Worm (Caenorhabditis elegans) whole organism, late embryonic: ENCODE data around the gene Y55D5A.3.

ENCODE experiments used
- ama-1 ChIP-seq: fragments of 150-350 bp; optimal IDR thresholded peaks from 2 replicates; lab custom pipeline; 2014
- ceh-24 ChIP-seq: sonication (generic microtip); optimal IDR thresholded peaks from 2 replicates; lab custom pipeline; 2016; ENCODE audit warnings: mild to moderate bottlenecking, missing genetic modification characterization, missing compliant biosample characterization
- ceh-31 ChIP-seq: sonication (generic microtip); optimal IDR thresholded peaks from 2 replicates; lab custom pipeline; 2016; ENCODE audit warnings: missing genetic modification characterization, missing compliant biosample characterization
- ets-4 ChIP-seq: sonication (generic microtip); optimal IDR thresholded peaks from 2 replicates; lab custom pipeline; 2016; ENCODE audit warnings: missing genetic modification characterization, missing compliant biosample characterization
- fkh-10 ChIP-seq: fragments of 150-350 bp; optimal IDR thresholded peaks from 2 replicates; lab custom pipeline; 2014; ENCODE audit warnings: missing biosample characterization, missing genetic modification reagents, missing genetic modification characterization
- pha-4 ChIP-seq: fragments of 150-350 bp; optimal IDR thresholded peaks from 2 replicates; lab custom pipeline; 2018; ENCODE audit warnings: missing biosample characterization, missing genetic modification reagents, missing genetic modification characterization
- pqm-1 ChIP-seq: sonication (generic microtip); optimal IDR thresholded peaks from 2 replicates; lab custom pipeline; 2016; ENCODE audit warnings: missing genetic modification characterization, missing compliant biosample characterization
- ref-2 ChIP-seq: sonication (generic microtip); optimal IDR thresholded peaks from 2 replicates; lab custom pipeline; 2016; ENCODE audit warnings: missing genetic modification characterization, missing compliant biosample characterization
- sdc-2 ChIP-seq: sonication (generic microtip); optimal IDR thresholded peaks from 2 replicates; lab custom pipeline; 2016; ENCODE audit warnings: missing genotype, missing genetic modification characterization, missing compliant biosample characterization
- sox-2 ChIP-seq: fragments of 200-800 bp; sonication (Bioruptor generic); IDR thresholded peaks from 2 replicates; pipeline ENCODE4 v1.3.6; 2022; ENCODE audit warnings: missing genetic modification reagents, missing genetic modification characterization, missing compliant biosample characterization
- tbx-2 ChIP-seq: sonication (generic microtip); optimal IDR thresholded peaks from 2 replicates; lab custom pipeline; 2016; ENCODE audit warnings: missing genetic modification characterization, missing compliant biosample characterization
- unc-55 ChIP-seq: sonication (generic microtip); optimal IDR thresholded peaks from 2 replicates; lab custom pipeline; 2017; ENCODE audit warnings: missing biosample characterization, missing genetic modification reagents, missing genetic modification characterization
- zip-5 ChIP-seq: sonication (generic microtip); optimal IDR thresholded peaks from 2 replicates; lab custom pipeline; 2016; ENCODE audit warnings: missing genetic modification characterization, missing compliant biosample characterization

DNA sequence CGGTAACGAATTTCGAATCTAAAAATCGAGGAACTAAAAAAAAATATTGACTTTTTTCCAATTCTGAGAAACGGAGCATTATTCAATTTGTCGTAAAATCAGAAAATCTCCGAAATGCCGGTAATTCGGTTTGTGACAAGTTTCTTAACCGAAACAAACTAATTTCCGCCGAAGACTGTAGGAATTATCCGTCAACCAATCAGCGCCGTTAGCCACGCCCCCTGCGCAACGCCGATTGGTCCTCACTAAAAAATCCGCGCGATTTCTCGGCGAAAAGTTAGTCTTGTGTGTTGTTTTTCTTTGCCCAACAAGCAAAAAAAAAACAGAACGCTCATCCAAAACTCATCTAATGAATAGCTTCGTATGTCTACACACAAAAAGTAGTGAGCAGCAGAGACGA is 44.4 kb upstream of the Y55D5A.3 start:
- TF ChIP-seq sdc-2 (tag; lab: Kevin White, UChicago): no peak
- TF ChIP-seq pqm-1 (tag; lab: Kevin White, UChicago): no peak
- no peak for TF ChIP-seq ref-2
- TF ChIP-seq ceh-24 (tag; lab: Kevin White, UChicago): no peak
- no peak for TF ChIP-seq sox-2
- no peak for TF ChIP-seq ets-4 (tag; lab: Kevin White, UChicago)
- no peak for TF ChIP-seq fkh-10 (GFP tag; lab: Kevin White, UChicago)
- TF ChIP-seq ceh-31: no peak
- TF ChIP-seq tbx-2 (tag; lab: Kevin White, UChicago): no peak
- no peak for TF ChIP-seq pha-4
- no peak for TF ChIP-seq ama-1 (lab: Kevin White, UChicago)
- TF ChIP-seq zip-5 (tag; lab: Kevin White, UChicago): no peak
- TF ChIP-seq unc-55 (GFP tag; lab: Kevin White, UChicago): no peak
